Fruit fly (Drosophila melanogaster) whole organism, embryonic: ENCODE measurements around the gene TyrRII.

Source experiments
- Bgb ChIP-seq: fragments of 200-800 bp; sonication (Bioruptor generic); IDR thresholded peaks from 2 replicates; pipeline ENCODE4 v1.3.6; 2022; ENCODE audit warnings: missing biosample characterization, missing genetic modification characterization; ENCODE audit not compliant: partially characterized antibody
- CG10267 ChIP-seq: fragments of 200-800 bp; sonication (Bioruptor generic); optimal IDR thresholded peaks from 2 replicates; lab custom pipeline; 2018; ENCODE audit warnings: missing biosample characterization, mild to moderate bottlenecking, missing genetic modification characterization, moderate library complexity
- CG12659 ChIP-seq: fragments of 200-800 bp; sonication (Bioruptor generic); optimal IDR thresholded peaks from 3 replicates; lab custom pipeline; 2017; ENCODE audit warnings: mild to moderate bottlenecking, missing biosample characterization, missing genetic modification reagents, missing genetic modification characterization
- CG12744 ChIP-seq: fragments of 200-800 bp; sonication (Bioruptor generic); optimal IDR thresholded peaks from 2 replicates; lab custom pipeline; 2016; ENCODE audit warnings: missing biosample characterization, missing genetic modification characterization
- CG14965 ChIP-seq: fragments of 200-800 bp; sonication (Bioruptor generic); optimal IDR thresholded peaks from 2 replicates; lab custom pipeline; 2016; ENCODE audit warnings: missing biosample characterization, missing genetic modification characterization, borderline replicate concordance
- CG16813 ChIP-seq: fragments of 200-800 bp; sonication (Bioruptor generic); IDR thresholded peaks from 3 replicates; pipeline ENCODE4 v1.3.6; 2022; ENCODE audit warnings: missing biosample characterization, missing genetic modification characterization; ENCODE audit not compliant: partially characterized antibody
- CG30403 ChIP-seq: fragments of 200-800 bp; sonication (Bioruptor generic); optimal IDR thresholded peaks from 3 replicates; lab custom pipeline; 2016; ENCODE audit warnings: missing biosample characterization, missing genetic modification characterization
- CG33557 ChIP-seq: fragments of 200-800 bp; sonication (Bioruptor generic); optimal IDR thresholded peaks from 2 replicates; lab custom pipeline; 2019; ENCODE audit warnings: missing biosample characterization, mild to moderate bottlenecking, missing genetic modification characterization, moderate library complexity
- CG4404 ChIP-seq: fragments of 200-800 bp; sonication (Bioruptor generic); IDR thresholded peaks from 2 replicates; pipeline ENCODE4 v1.3.6; 2022; ENCODE audit warnings: missing biosample characterization, missing genetic modification characterization
- CG5180 ChIP-seq: fragments of 200-800 bp; sonication (Bioruptor generic); optimal IDR thresholded peaks from 3 replicates; lab custom pipeline; 2017; ENCODE audit warnings: missing biosample characterization, missing genetic modification characterization, mild to moderate bottlenecking, moderate library complexity, missing genetic modification reagents
- CG6683 ChIP-seq: fragments of 200-800 bp; sonication (Bioruptor generic); optimal IDR thresholded peaks from 2 replicates; lab custom pipeline; 2017; ENCODE audit warnings: missing biosample characterization, mild to moderate bottlenecking, missing genetic modification characterization, missing genetic modification reagents
- CG9932 ChIP-seq: fragments of 200-800 bp; sonication (Bioruptor generic); IDR thresholded peaks from 2 replicates; pipeline ENCODE4 v1.3.6; 2022; ENCODE audit warnings: missing biosample characterization, missing genetic modification characterization
- Dbx ChIP-seq: fragments of 200-800 bp; sonication (Bioruptor generic); IDR thresholded peaks from 3 replicates; pipeline ENCODE4 v1.3.6; 2022; ENCODE audit warnings: missing biosample characterization, missing genetic modification characterization
- Doc2 ChIP-seq: fragments of 200-800 bp; sonication (Bioruptor generic); IDR thresholded peaks from 2 replicates; pipeline ENCODE4 v1.3.6; 2022; ENCODE audit warnings: missing biosample characterization, missing genetic modification characterization
- Doc3 ChIP-seq: fragments of 200-800 bp; sonication (Bioruptor generic); IDR thresholded peaks from 3 replicates; pipeline ENCODE4 v1.3.6; 2022; ENCODE audit warnings: missing biosample characterization, missing genetic modification characterization; ENCODE audit not compliant: partially characterized antibody
- E2f2 ChIP-seq: fragments of 200-800 bp; sonication (Bioruptor generic); IDR thresholded peaks from 2 replicates; pipeline ENCODE4 v1.3.6; 2022; ENCODE audit warnings: missing biosample characterization, missing genetic modification characterization
- Eip74EF ChIP-seq, 2 experiments: fragments of 200-800 bp in 1 of 2; fragments of >200 bp in 1 of 2; sonication (Bioruptor generic) in 1 of 2; optimal IDR thresholded peaks; 2 replicates each; lab custom pipeline; 2017 to 2019; ENCODE audit warnings: missing biosample characterization in 2 of 2, missing genetic modification characterization in 2 of 2, mild to moderate bottlenecking in 1 of 2, moderate library complexity in 1 of 2
- Ets97D ChIP-seq: fragments of 200-800 bp; sonication (Bioruptor generic); optimal IDR thresholded peaks from 3 replicates; lab custom pipeline; 2016; ENCODE audit warnings: missing biosample characterization, missing genetic modification characterization
- Fer3 ChIP-seq: fragments of 200-800 bp; sonication (Bioruptor generic); optimal IDR thresholded peaks from 2 replicates; lab custom pipeline; 2018; ENCODE audit warnings: missing biosample characterization, mild to moderate bottlenecking, missing genetic modification characterization, moderate library complexity
- H15 ChIP-seq: fragments of 200-800 bp; sonication (Bioruptor generic); IDR thresholded peaks from 3 replicates; pipeline ENCODE4 v1.3.6; 2022; ENCODE audit warnings: missing biosample characterization, missing genetic modification characterization
- HLH54F ChIP-seq: fragments of 200-800 bp; sonication (Bioruptor generic); optimal IDR thresholded peaks from 3 replicates; lab custom pipeline; 2016; ENCODE audit warnings: missing biosample characterization, missing genetic modification characterization
- Hr51 ChIP-seq, 2 experiments: fragments of 200-800 bp; sonication (Bioruptor generic); optimal IDR thresholded peaks; 2 replicates in 1 of 2; 3 replicates in 1 of 2; lab custom pipeline; 2016 to 2018; ENCODE audit warnings: missing biosample characterization in 2 of 2, missing genetic modification characterization in 2 of 2, mild to moderate bottlenecking in 1 of 2, moderate library complexity in 1 of 2
- Kr ChIP-seq: fragments of 200-800 bp; sonication (Bioruptor generic); optimal IDR thresholded peaks from 2 replicates; lab custom pipeline; 2017; ENCODE audit warnings: missing biosample characterization, mild to moderate bottlenecking, missing genetic modification characterization
- MBD-R2 ChIP-seq: fragments of 200-800 bp; sonication (Bioruptor generic); IDR thresholded peaks from 2 replicates; pipeline ENCODE4 v1.3.6; 2022; ENCODE audit warnings: missing biosample characterization, missing genetic modification characterization
- MESR4 ChIP-seq: fragments of 200-800 bp; sonication (Bioruptor generic); optimal IDR thresholded peaks from 2 replicates; lab custom pipeline; 2018; ENCODE audit warnings: missing biosample characterization, mild to moderate bottlenecking, missing genetic modification characterization, moderate library complexity
- Max ChIP-seq: fragments of 200-800 bp; sonication (Bioruptor generic); optimal IDR thresholded peaks from 2 replicates; lab custom pipeline; 2016; ENCODE audit warnings: missing biosample characterization, mild to moderate bottlenecking, missing genetic modification characterization
- NC2β ChIP-seq: fragments of 200-800 bp; sonication (Bioruptor generic); optimal IDR thresholded peaks from 2 replicates; lab custom pipeline; 2016; ENCODE audit warnings: missing biosample characterization, missing genetic modification characterization
- Opbp ChIP-seq: fragments of 200-800 bp; sonication (Bioruptor generic); IDR thresholded peaks from 3 replicates; pipeline ENCODE4 v1.3.6; 2022; ENCODE audit warnings: missing biosample characterization, missing genetic modification characterization; ENCODE audit not compliant: partially characterized antibody
- Poxn ChIP-seq: fragments of 200-800 bp; sonication (Bioruptor generic); IDR thresholded peaks from 2 replicates; pipeline ENCODE4 v1.3.6; 2022; ENCODE audit warnings: missing biosample characterization, missing genetic modification characterization
- Sin3A ChIP-seq: fragments of >200 bp; optimal IDR thresholded peaks from 2 replicates; lab custom pipeline; 2018
- Sox100B ChIP-seq: fragments of 200-800 bp; sonication (Bioruptor generic); optimal IDR thresholded peaks from 3 replicates; lab custom pipeline; 2018; ENCODE audit warnings: missing biosample characterization, mild to moderate bottlenecking, missing genetic modification characterization
- ab ChIP-seq: fragments of 200-800 bp; sonication (Bioruptor generic); optimal IDR thresholded peaks from 2 replicates; lab custom pipeline; 2016; ENCODE audit warnings: missing biosample characterization, missing genetic modification characterization
- amos ChIP-seq: fragments of 200-800 bp; sonication (Bioruptor generic); IDR thresholded peaks from 2 replicates; pipeline ENCODE4 v1.3.6; 2022; ENCODE audit warnings: missing biosample characterization, missing genetic modification characterization; ENCODE audit not compliant: partially characterized antibody
- ato ChIP-seq: fragments of 200-800 bp; sonication (Bioruptor generic); IDR thresholded peaks from 2 replicates; pipeline ENCODE4 v1.3.6; 2022; ENCODE audit warnings: missing biosample characterization, missing genetic modification characterization; ENCODE audit not compliant: partially characterized antibody
- bigmax ChIP-seq: fragments of 200-800 bp; sonication (Bioruptor generic); optimal IDR thresholded peaks from 2 replicates; lab custom pipeline; 2018; ENCODE audit warnings: missing biosample characterization, mild to moderate bottlenecking, missing genetic modification characterization
- br ChIP-seq: fragments of >200 bp; optimal IDR thresholded peaks from 2 replicates; lab custom pipeline; 2017
- bsh ChIP-seq, 2 experiments: fragments of 200-800 bp; sonication (Bioruptor generic); optimal IDR thresholded peaks; 2 replicates each; lab custom pipeline; 2017 to 2018; ENCODE audit warnings: mild to moderate bottlenecking in 2 of 2, missing biosample characterization in 2 of 2, missing genetic modification characterization in 2 of 2, moderate library complexity in 1 of 2
- da ChIP-seq: fragments of 200-800 bp; sonication (Bioruptor generic); optimal IDR thresholded peaks from 2 replicates; lab custom pipeline; 2016; ENCODE audit warnings: missing biosample characterization, missing genetic modification characterization
- dati ChIP-seq: fragments of 200-800 bp; sonication (Bioruptor generic); IDR thresholded peaks from 2 replicates; pipeline ENCODE4 v1.3.6; 2022; ENCODE audit warnings: missing biosample characterization, missing genetic modification characterization
- esg ChIP-seq: fragments of 200-800 bp; sonication (Bioruptor generic); conservative IDR thresholded peaks from 2 replicates; pipeline ENCODE4 v1.3.6; 2022; ENCODE audit warnings: missing biosample characterization, missing genetic modification characterization
- exex ChIP-seq: fragments of 200-800 bp; sonication (Bioruptor generic); optimal IDR thresholded peaks from 4 replicates; lab custom pipeline; 2018; ENCODE audit warnings: missing biosample characterization, mild to moderate bottlenecking, missing genetic modification characterization, moderate library complexity
- ftz-f1 ChIP-seq: fragments of 200-800 bp; sonication (Bioruptor generic); optimal IDR thresholded peaks from 2 replicates; lab custom pipeline; 2016; ENCODE audit warnings: missing biosample characterization, missing genetic modification characterization
- gce ChIP-seq: fragments of 200-800 bp; sonication (Bioruptor generic); IDR thresholded peaks from 3 replicates; pipeline ENCODE4 v1.3.6; 2022; ENCODE audit warnings: missing biosample characterization, missing genetic modification characterization
- maf-S ChIP-seq: fragments of 200-800 bp; sonication (Bioruptor generic); optimal IDR thresholded peaks from 2 replicates; lab custom pipeline; 2016; ENCODE audit warnings: missing biosample characterization, missing genetic modification characterization
- onecut ChIP-seq: fragments of 200-800 bp; sonication (Bioruptor generic); IDR thresholded peaks from 2 replicates; pipeline ENCODE4 v1.3.6; 2022; ENCODE audit warnings: missing biosample characterization, missing genetic modification characterization
- stwl ChIP-seq: fragments of 200-800 bp; sonication (Bioruptor generic); optimal IDR thresholded peaks from 3 replicates; lab custom pipeline; 2018; ENCODE audit warnings: missing biosample characterization, mild to moderate bottlenecking, missing genetic modification characterization, moderate library complexity
- tna ChIP-seq: fragments of 200-800 bp; sonication (Bioruptor generic); IDR thresholded peaks from 2 replicates; pipeline ENCODE4 v1.3.6; 2022; ENCODE audit warnings: missing biosample characterization, missing genetic modification characterization; ENCODE audit not compliant: partially characterized antibody
- twi ChIP-seq: fragments of 200-800 bp; optimal IDR thresholded peaks from 2 replicates; lab custom pipeline; 2019; ENCODE audit warnings: missing biosample characterization, mild to moderate bottlenecking, missing genetic modification characterization, moderate library complexity
- z ChIP-seq: fragments of 200-800 bp; sonication (Bioruptor generic); IDR thresholded peaks from 3 replicates; pipeline ENCODE4 v1.3.6; 2022; ENCODE audit warnings: missing biosample characterization, missing genetic modification characterization
- zen2 ChIP-seq: fragments of 200-800 bp; sonication (Bioruptor generic); IDR thresholded peaks from 3 replicates; pipeline ENCODE4 v1.3.6; 2022; ENCODE audit warnings: missing biosample characterization, missing genetic modification characterization; ENCODE audit not compliant: partially characterized antibody

TyrRII gene

dm6 chr3R:17686875-17687274 is 49.5 kb upstream of the TyrRII start, which contains the start of gene CG31249 (continued):
- no peak for TF ChIP-seq Doc2
- no peak for TF ChIP-seq Fer3 (tag; lab: Kevin White, UChicago)
- TF ChIP-seq Doc3 (GFP tag; lab: Robert Waterston, UW) = peak; percentile 79
- TF ChIP-seq CG12659 (GFP tag; lab: Kevin White, UChicago) = peak; percentile 69
- TF ChIP-seq stwl = peak; percentile 79
- TF ChIP-seq twi = no peak
- TF ChIP-seq E2f2 = peak; percentile 32; the same call in 1 of the 2 replicates
- TF ChIP-seq MBD-R2 (GFP tag; lab: Robert Waterston, UW) = peak; percentile 76
- TF ChIP-seq Eip74EF (GFP tag; optimal IDR thresholded peaks at IDR 0.05; lab: Kevin White, UChicago) = no peak
- TF ChIP-seq CG10267 (tag; lab: Kevin White, UChicago) = peak; percentile 15
- no peak for TF ChIP-seq HLH54F (GFP tag; lab: Kevin White, UChicago)
- no peak for TF ChIP-seq Max (GFP tag; lab: Kevin White, UChicago)
- peak; percentile 54; the same call in 1 of the 2 replicates for TF ChIP-seq CG9932 (GFP tag; lab: Robert Waterston, UW)
- TF ChIP-seq Sox100B (GFP tag; lab: Kevin White, UChicago) = no peak
- TF ChIP-seq CG33557 (GFP tag; lab: Kevin White, UChicago) = no peak
- no peak for TF ChIP-seq CG30403 (GFP tag; lab: Kevin White, UChicago)
- peak; percentile 27; the same call in 1 of the 3 replicates for TF ChIP-seq Dbx (GFP tag; lab: Robert Waterston, UW)
- peak; percentile 46 for TF ChIP-seq MESR4
- TF ChIP-seq NC2β (GFP tag; lab: Kevin White, UChicago) = no peak
- TF ChIP-seq exex (tag; lab: Kevin White, UChicago) = no peak
- no peak for TF ChIP-seq Hr51 (GFP tag; optimal IDR thresholded peaks at IDR 0.05; lab: Kevin White, UChicago)
- no peak for TF ChIP-seq Poxn (GFP tag; lab: Robert Waterston, UW)
- no peak for TF ChIP-seq Sin3A
- peak; percentile 65 for TF ChIP-seq CG16813 (GFP tag; lab: Robert Waterston, UW)
- peak; percentile 66; the same call in 2 of the 3 replicates for TF ChIP-seq Opbp (GFP tag; lab: Robert Waterston, UW)
- peak; percentile 78 for TF ChIP-seq amos (GFP tag; lab: Robert Waterston, UW)
- TF ChIP-seq Bgb (GFP tag; lab: Robert Waterston, UW) = peak; percentile 80
- TF ChIP-seq bsh (GFP tag; optimal IDR thresholded peaks at IDR 0.05; lab: Kevin White, UChicago) = no peak
- no peak for TF ChIP-seq CG6683
- TF ChIP-seq tna (GFP tag; lab: Robert Waterston, UW) = peak; percentile 62
- TF ChIP-seq Ets97D = peak; percentile 9
- no peak for TF ChIP-seq CG14965 (GFP tag; lab: Kevin White, UChicago)
- TF ChIP-seq ato (GFP tag; lab: Robert Waterston, UW) = peak; percentile 69; the same call in 1 of the 2 replicates
- no peak for TF ChIP-seq Kr (GFP tag; lab: Kevin White, UChicago)
- no peak for TF ChIP-seq dati (GFP tag; lab: Robert Waterston, UW)

dm6 chr3R:17699891-17700487 is 36.4 kb upstream of the TyrRII start:
- no peak for TF ChIP-seq CG4404 (GFP tag; lab: Robert Waterston, UW)
- TF ChIP-seq da (GFP tag; lab: Kevin White, UChicago) = no peak
- peak; percentile 78 for TF ChIP-seq CG5180 (GFP tag; lab: Kevin White, UChicago)
- TF ChIP-seq ab (GFP tag; lab: Kevin White, UChicago) = no peak
- TF ChIP-seq z (GFP tag; lab: Robert Waterston, UW) = no peak
- TF ChIP-seq gce (GFP tag; lab: Robert Waterston, UW) = no peak
- no peak for TF ChIP-seq H15 (GFP tag; lab: Robert Waterston, UW)
- TF ChIP-seq ftz-f1 = peak; percentile 50
- TF ChIP-seq esg (GFP tag; lab: Robert Waterston, UW) = no peak
- no peak for TF ChIP-seq CG12744 (GFP tag; lab: Kevin White, UChicago)
- no peak for TF ChIP-seq br (lab: Kevin White, UChicago)
- TF ChIP-seq CG9932 (GFP tag; lab: Robert Waterston, UW) = no peak
- no peak for TF ChIP-seq maf-S (GFP tag; lab: Kevin White, UChicago)
- no peak for TF ChIP-seq bigmax (GFP tag; lab: Kevin White, UChicago)
- peak; percentile 12; the same call in 1 of the 3 replicates for TF ChIP-seq zen2 (GFP tag; lab: Robert Waterston, UW)
- TF ChIP-seq onecut (GFP tag; lab: Robert Waterston, UW) = no peak
